Worm (Caenorhabditis elegans) whole organism, midembryonic: ENCODE measurements around the gene chtb-3.
A peak's percentile ranks its signal among the peaks of the same experiment; 100 is the strongest.

ENCODE experiments used
- T22C8.4 ChIP-seq: fragments of 200-800 bp; sonication (Bioruptor generic); IDR thresholded peaks from 2 replicates; pipeline ENCODE4 v1.3.6; 2022; ENCODE audit warnings: missing genetic modification characterization, missing compliant biosample characterization
- cog-1 ChIP-seq: sonication (generic microtip); optimal IDR thresholded peaks from 2 replicates; lab custom pipeline; 2016; ENCODE audit warnings: missing genetic modification characterization, missing compliant biosample characterization
- flt-1 ChIP-seq: fragments of 200-800 bp; sonication (Bioruptor generic); IDR thresholded peaks from 2 replicates; pipeline ENCODE4 v1.3.6; 2022; ENCODE audit warnings: missing genetic modification characterization, missing compliant biosample characterization
- klf-2 ChIP-seq: fragments of 200-800 bp; sonication (Bioruptor generic); conservative IDR thresholded peaks from 2 replicates; pipeline ENCODE4 v1.3.6; 2022; ENCODE audit warnings: missing genetic modification reagents, missing genetic modification characterization, missing compliant biosample characterization
- med-1 ChIP-seq: sonication (generic microtip); optimal IDR thresholded peaks from 2 replicates; lab custom pipeline; 2017; ENCODE audit warnings: missing genetic modification characterization, mild to moderate bottlenecking, missing compliant biosample characterization, antibody characterized with exemption, missing genetic modification reagents; ENCODE audit not compliant: insufficient read depth
- ref-1 ChIP-seq: fragments of 200-800 bp; sonication (Bioruptor generic); conservative IDR thresholded peaks from 2 replicates; pipeline ENCODE4 v1.3.6; 2022; ENCODE audit warnings: missing genetic modification reagents, missing genetic modification characterization, missing compliant biosample characterization
- tab-1 ChIP-seq: fragments of 200-800 bp; sonication (Bioruptor generic); IDR thresholded peaks from 2 replicates; pipeline ENCODE4 v1.3.6; 2022; ENCODE audit warnings: missing genetic modification characterization, missing compliant biosample characterization
- ztf-23 ChIP-seq: fragments of 200-800 bp; sonication (Bioruptor generic); IDR thresholded peaks from 2 replicates; pipeline ENCODE4 v1.3.6; 2022; ENCODE audit warnings: missing genetic modification reagents, missing genetic modification characterization, missing compliant biosample characterization
- ztf-29 ChIP-seq: fragments of 200-800 bp; sonication (Bioruptor generic); IDR thresholded peaks from 2 replicates; pipeline ENCODE4 v1.3.6; 2022; ENCODE audit warnings: missing genetic modification reagents, missing genetic modification characterization, missing compliant biosample characterization

Gene chtb-3

DNA sequence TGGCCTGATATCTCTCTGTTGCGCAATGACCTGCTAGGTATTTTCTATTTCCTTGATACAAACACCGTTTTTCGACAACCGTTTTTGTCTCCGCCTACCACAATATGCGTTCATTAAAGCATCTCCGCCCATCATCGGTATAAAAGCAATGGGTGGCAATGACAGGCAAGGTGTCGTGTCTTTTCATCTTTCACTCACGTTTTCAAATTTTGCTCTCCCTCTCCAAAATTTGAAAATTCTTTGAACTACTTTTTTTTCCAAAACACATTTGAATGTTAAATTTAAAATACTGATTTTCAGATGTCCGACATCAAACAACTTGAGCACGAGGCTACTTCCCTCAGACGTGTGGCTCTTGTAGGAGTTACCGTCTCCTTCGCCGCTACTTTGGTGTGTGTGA is 9.4 kb upstream of the chtb-3 start, which contains the start of gene col-169:
Gene col-169, plus strand, starts transcription at position 301 of the 400 bp plus-strand sequence.
- no peak for TF ChIP-seq tab-1
- TF ChIP-seq flt-1: no peak
- TF ChIP-seq med-1 (GFP tag; lab: Kevin White, UChicago): no peak
- no peak for TF ChIP-seq klf-2
- no peak for TF ChIP-seq ref-1 (GFP tag; lab: Robert Waterston, UW)
- no peak for TF ChIP-seq ztf-23 (GFP tag; lab: Robert Waterston, UW)
- no peak for TF ChIP-seq T22C8.4 (GFP tag; lab: Robert Waterston, UW)
- TF ChIP-seq ztf-29 (GFP tag; lab: Robert Waterston, UW): no peak
- TF ChIP-seq cog-1: no peak

DNA sequence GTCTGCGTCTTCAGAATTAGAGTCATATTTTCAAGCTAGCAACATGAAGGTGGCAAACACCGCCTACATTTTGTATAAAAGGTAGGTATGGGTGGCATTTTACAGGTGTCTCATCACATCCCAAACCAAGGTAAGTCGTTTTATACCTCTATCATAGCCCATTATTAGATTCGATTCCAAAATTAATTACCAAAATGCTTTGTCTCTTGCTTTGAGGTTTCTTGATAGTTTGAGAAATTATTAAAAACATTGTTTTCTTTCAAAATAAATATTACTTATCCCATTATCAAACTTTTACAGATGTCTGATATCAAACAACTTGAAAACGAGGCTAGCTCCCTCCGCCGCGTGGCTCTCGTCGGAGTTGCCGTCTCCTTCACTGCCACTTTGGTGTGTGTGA is 6.6 kb upstream of the chtb-3 start, which contains the start of gene col-168:
Gene col-168, plus strand, starts transcription at position 301 of the 400 bp plus-strand sequence.
- TF ChIP-seq cog-1 (no peak), tab-1 (no peak), ztf-29 (GFP tag; lab: Robert Waterston, UW) (no peak), ztf-23 (GFP tag; lab: Robert Waterston, UW) (no peak), T22C8.4 (GFP tag; lab: Robert Waterston, UW) (no peak), ref-1 (GFP tag; lab: Robert Waterston, UW) (no peak), flt-1 (no peak), klf-2 (no peak), med-1 (GFP tag; lab: Kevin White, UChicago) (no peak)

- TF ChIP-seq cog-1 (no peak), T22C8.4 (GFP tag; lab: Robert Waterston, UW) (no peak), ref-1 (GFP tag; lab: Robert Waterston, UW) (no peak), ztf-23 (GFP tag; lab: Robert Waterston, UW) (no peak), ztf-29 (GFP tag; lab: Robert Waterston, UW) (no peak), tab-1 (no peak), flt-1 (no peak), med-1 (GFP tag; lab: Kevin White, UChicago) (no peak), klf-2 (no peak)
Measured at ce11 chrX:6323129-6323528, 3.7 kb upstream of the chtb-3 start, which contains the start of gene col-167. Gene col-167 (plus strand): TSS chrX:6323488.

- TF ChIP-seq flt-1 (no peak), ztf-29 (GFP tag; lab: Robert Waterston, UW) (no peak), T22C8.4 (GFP tag; lab: Robert Waterston, UW) (no peak), cog-1 (no peak), klf-2 (no peak), tab-1 (no peak), med-1 (GFP tag; lab: Kevin White, UChicago) (no peak), ref-1 (GFP tag; lab: Robert Waterston, UW) (no peak), ztf-23 (GFP tag; lab: Robert Waterston, UW) (no peak)
Measured at ce11 chrX:6321380-6321779, 1.9 kb upstream of the chtb-3 start.

DNA sequence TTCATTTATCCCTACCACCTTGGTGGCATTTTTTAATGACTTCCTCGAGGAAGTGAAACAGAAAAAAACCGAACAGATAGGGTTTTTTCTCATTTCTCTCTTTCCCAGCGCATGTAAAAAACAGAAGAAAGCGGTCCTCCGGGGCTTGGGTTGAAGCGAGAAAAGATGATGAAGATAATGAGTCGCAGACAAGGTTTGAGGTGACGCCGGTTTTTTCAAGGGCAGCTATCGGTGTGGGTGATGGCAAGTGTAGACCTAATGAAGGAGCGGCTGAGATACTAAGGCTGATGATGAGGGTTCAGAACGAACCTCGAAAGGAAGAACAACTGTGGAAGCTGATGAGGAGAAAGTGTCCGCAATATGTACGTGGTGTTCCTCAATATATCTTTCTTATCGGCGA is 1.4 kb upstream of the chtb-3 start:
- TF ChIP-seq flt-1: no peak
- TF ChIP-seq tab-1: no peak
- no peak for TF ChIP-seq med-1 (GFP tag; lab: Kevin White, UChicago)
- no peak for TF ChIP-seq cog-1
- no peak for TF ChIP-seq ztf-23 (GFP tag; lab: Robert Waterston, UW)
- TF ChIP-seq T22C8.4 (GFP tag; lab: Robert Waterston, UW): no peak
- TF ChIP-seq ref-1 (GFP tag; lab: Robert Waterston, UW): no peak
- no peak for TF ChIP-seq ztf-29 (GFP tag; lab: Robert Waterston, UW)
- no peak for TF ChIP-seq klf-2

- no peak for TF ChIP-seq tab-1
Measured at ce11 chrX:6318803-6319202, 643 bp downstream of the chtb-3 start.

- TF ChIP-seq cog-1 (no peak), med-1 (GFP tag; lab: Kevin White, UChicago) (no peak)
Measured at ce11 chrX:6311391-6311790, 8.1 kb downstream of the chtb-3 start, which contains the start of gene npr-38. Gene npr-38 (plus strand): TSS chrX:6311691.

- no peak for TF ChIP-seq ztf-29 (GFP tag; lab: Robert Waterston, UW)
- TF ChIP-seq klf-2: no peak
- TF ChIP-seq tab-1: no peak
- no peak for TF ChIP-seq cog-1
- TF ChIP-seq med-1 (GFP tag; lab: Kevin White, UChicago): no peak
- TF ChIP-seq ref-1 (GFP tag; lab: Robert Waterston, UW): no peak
- TF ChIP-seq ztf-23 (GFP tag; lab: Robert Waterston, UW): no peak
- TF ChIP-seq T22C8.4 (GFP tag; lab: Robert Waterston, UW): no peak
- TF ChIP-seq flt-1: no peak
Measured at ce11 chrX:6299641-6300240, 19.7 kb downstream of the chtb-3 start, which contains the start of gene cest-16. Gene cest-16 (plus strand): TSS chrX:6299942.

DNA sequence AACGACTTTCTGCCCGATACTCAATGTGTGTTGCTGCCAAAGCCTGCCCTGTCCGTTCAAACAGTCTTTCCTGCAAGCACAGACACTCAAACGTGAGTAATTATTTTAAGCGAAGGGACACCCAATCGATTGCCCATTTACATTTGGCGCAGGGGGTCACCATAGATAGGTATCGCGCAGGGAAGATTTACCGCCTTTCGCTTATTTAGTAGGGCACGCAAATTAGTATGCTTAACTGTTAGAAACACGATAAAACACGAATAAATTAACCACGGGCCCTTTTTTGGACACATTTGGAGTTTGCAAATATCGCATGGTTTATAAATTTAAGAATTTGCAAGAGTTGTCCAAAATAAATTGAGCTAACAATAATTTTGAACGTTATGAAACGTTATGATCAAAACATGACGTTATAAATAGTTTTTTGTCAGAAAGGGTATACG is 23.0 kb downstream of the chtb-3 start:
- TF ChIP-seq T22C8.4 (GFP tag; lab: Robert Waterston, UW) (peak; percentile 92), klf-2 (peak; percentile 83), med-1 (GFP tag; lab: Kevin White, UChicago) (peak; percentile 39), ztf-23 (GFP tag; lab: Robert Waterston, UW) (peak; percentile 87), tab-1 (peak; percentile 80; the same call in 1 of the 2 replicates), ref-1 (GFP tag; lab: Robert Waterston, UW) (no peak; the same call in 1 of the 2 replicates), flt-1 (peak; percentile 91), ztf-29 (GFP tag; lab: Robert Waterston, UW) (peak; percentile 63), cog-1 (peak; percentile 99)

- TF ChIP-seq tab-1 (no peak), med-1 (GFP tag; lab: Kevin White, UChicago) (no peak), T22C8.4 (GFP tag; lab: Robert Waterston, UW) (no peak), cog-1 (no peak), ref-1 (GFP tag; lab: Robert Waterston, UW) (no peak), flt-1 (no peak), ztf-29 (GFP tag; lab: Robert Waterston, UW) (no peak), ztf-23 (GFP tag; lab: Robert Waterston, UW) (no peak), klf-2 (no peak)
Measured at ce11 chrX:6292812-6293211, 26.6 kb downstream of the chtb-3 start, which contains the start of gene mom-1. Gene mom-1 (plus strand): TSS chrX:6293112.
